Worm (Caenorhabditis elegans): ENCODE data around the gene kel-1.

DNA sequence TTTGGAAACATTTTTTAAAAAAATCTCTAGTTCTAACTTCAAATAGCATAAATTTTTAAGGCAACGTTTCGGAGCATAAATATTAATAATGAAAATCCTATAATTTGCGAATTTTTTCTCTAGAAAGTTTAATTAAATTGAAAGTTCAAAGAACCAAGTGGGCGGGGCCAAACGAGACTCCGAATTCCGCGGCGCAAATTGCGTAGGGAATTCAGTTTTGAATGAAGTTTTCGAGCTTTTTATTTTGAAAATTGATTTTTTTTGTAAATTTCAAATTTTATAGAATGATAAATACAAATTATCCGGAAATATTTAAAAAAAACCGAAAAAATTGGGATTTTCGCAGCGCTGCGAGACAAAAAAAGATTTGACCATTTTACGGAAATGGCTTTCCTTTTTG lies 32.1 kb downstream of the kel-1 start:
- TF ChIP-seq nhr-237 (tag; optimal IDR thresholded peaks at IDR 0.05) (no peak), nhr-42 (GFP tag; IDR thresholded peaks at IDR 0.05) (no peak), nhr-11 (tag; optimal IDR thresholded peaks at IDR 0.05) (no peak), ces-1 (GFP tag; optimal IDR thresholded peaks at IDR 0.05) (no peak), egl-43 (GFP tag; IDR thresholded peaks at IDR 0.05) (no peak), dve-1 (tag; optimal IDR thresholded peaks at IDR 0.05; ENCODE audit: insufficient read depth) (no peak), cey-2 (tag; optimal IDR thresholded peaks at IDR 0.05; ENCODE audit: borderline replicate concordance, insufficient read depth) (no peak), nhr-6 (tag; optimal IDR thresholded peaks at IDR 0.05) (no peak), ama-1 (optimal IDR thresholded peaks at IDR 0.05) (no peak), snpc-4 (tag; optimal IDR thresholded peaks at IDR 0.05) (no peak), spr-1 (tag; optimal IDR thresholded peaks at IDR 0.05) (peak; percentile 89)
